Worm (Caenorhabditis elegans) whole organism, L4/young adult: ENCODE measurements around the gene R02D5.6.

Experiments used
- W03F9.2 ChIP-seq: fragments of 150-350 bp; optimal IDR thresholded peaks from 2 replicates; lab custom pipeline; 2014; ENCODE audit warnings: missing biosample characterization, missing genetic modification characterization
- dao-5 ChIP-seq: sonication (generic microtip); optimal IDR thresholded peaks from 2 replicates; lab custom pipeline; 2016; ENCODE audit warnings: missing genotype, missing genetic modification characterization, moderate library complexity, missing compliant biosample characterization
- him-1 ChIP-seq: sonication (generic microtip); optimal IDR thresholded peaks from 2 replicates; lab custom pipeline; 2016; ENCODE audit warnings: missing genotype, missing genetic modification reagents, missing genetic modification characterization, missing compliant biosample characterization

Gene R02D5.6

DNA sequence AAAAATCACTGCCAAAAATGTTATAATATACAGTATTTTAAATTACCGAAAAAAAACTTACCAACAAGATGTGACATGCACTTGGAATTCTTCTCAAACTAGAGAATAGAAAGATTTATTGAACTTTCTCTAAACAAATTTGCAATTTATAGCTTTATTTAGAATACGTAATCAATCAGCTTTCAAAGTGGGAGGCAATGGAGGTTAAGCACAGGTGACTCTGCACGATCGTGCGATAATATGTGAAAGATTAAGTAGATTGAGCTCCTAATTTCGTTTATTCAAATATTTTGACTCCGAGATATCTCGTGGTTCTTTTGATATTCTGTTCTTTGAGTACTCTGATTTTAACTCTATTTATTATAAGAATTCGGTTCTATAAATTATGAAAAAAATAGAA, at the start of gene R02D5.6:
R02D5.6 (minus strand) TSS at position 101 of the 400 bp plus-strand sequence.
- no peak for TF ChIP-seq dao-5 (tag; lab: Kevin White, UChicago)
- no peak for TF ChIP-seq him-1 (tag; lab: Kevin White, UChicago)
- TF ChIP-seq W03F9.2, result no peak

DNA sequence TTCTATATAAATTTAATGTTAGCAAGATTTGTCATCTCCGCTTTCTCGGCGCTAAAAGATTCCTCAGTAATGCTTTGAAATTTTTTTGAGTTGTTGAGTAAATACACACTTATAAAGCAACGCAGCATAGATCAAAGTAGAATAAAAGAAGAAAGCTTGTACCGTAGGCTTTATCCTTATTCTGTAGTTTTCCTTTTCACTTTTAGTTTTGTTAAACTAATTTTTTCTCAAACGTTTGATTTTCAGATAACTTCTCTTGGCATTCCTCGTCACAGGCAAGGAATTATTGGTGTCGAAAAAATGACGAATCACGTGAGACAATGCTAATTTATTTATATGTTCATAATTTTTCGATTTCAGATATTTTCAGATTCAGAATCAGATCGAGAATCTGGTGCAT, 44.7 kb upstream of the R02D5.6 start, which contains the start of gene C53A5.11:
C53A5.11 (plus strand) TSS at position 301 of the 400 bp plus-strand sequence.
- TF ChIP-seq him-1 (tag; lab: Kevin White, UChicago), result no peak
- no peak for TF ChIP-seq dao-5 (tag; lab: Kevin White, UChicago)
- no peak for TF ChIP-seq W03F9.2

DNA sequence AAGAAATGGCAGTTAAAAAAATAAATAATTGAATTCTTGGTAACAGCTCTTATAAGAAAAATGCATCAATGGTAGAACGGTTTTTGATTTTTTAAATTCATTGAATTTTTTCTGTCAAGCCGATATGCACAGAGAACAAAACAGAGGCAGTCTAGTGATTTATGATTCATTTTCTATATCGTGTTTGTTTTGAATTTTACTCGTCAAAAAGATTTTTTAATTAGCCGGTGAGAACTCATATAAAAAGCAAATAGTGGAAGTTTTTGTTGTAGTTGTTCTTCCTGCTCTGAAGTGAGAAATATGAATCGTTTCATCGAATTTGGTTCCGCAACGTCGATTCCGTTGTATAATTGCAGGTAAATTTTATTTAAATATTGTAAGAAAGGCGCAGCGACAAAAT, 41.4 kb upstream of the R02D5.6 start, which contains the start of gene srt-32:
srt-32 (plus strand) TSS at position 301 of the 400 bp plus-strand sequence.
- TF ChIP-seq him-1 (tag; lab: Kevin White, UChicago) (no peak), dao-5 (tag; lab: Kevin White, UChicago) (no peak), W03F9.2 (no peak)

DNA sequence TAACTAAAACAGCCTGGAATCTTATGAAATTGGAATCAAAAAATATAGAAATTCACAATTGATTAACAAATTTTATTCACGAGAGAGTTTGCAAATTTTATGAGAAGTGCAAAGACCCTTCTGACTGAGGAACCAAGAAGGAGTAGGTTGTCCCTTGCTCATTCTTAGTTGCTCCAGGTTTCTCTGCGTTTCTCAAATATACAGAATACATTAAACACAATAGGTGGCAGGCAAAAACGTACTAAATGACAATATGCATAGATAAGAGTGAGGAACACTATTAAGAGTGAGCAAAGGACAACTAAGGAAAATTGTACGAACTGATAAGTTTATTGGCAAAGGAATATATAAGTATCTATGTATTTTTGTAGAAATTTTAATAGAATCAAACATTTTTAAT, 40.8 kb upstream of the R02D5.6 start, which contains the start of gene C53A5.9:
C53A5.9 (minus strand) TSS at position 101 of the 400 bp plus-strand sequence.
- TF ChIP-seq dao-5 (tag; lab: Kevin White, UChicago), result no peak
- TF ChIP-seq W03F9.2, result no peak
- no peak for TF ChIP-seq him-1 (tag; lab: Kevin White, UChicago)

DNA sequence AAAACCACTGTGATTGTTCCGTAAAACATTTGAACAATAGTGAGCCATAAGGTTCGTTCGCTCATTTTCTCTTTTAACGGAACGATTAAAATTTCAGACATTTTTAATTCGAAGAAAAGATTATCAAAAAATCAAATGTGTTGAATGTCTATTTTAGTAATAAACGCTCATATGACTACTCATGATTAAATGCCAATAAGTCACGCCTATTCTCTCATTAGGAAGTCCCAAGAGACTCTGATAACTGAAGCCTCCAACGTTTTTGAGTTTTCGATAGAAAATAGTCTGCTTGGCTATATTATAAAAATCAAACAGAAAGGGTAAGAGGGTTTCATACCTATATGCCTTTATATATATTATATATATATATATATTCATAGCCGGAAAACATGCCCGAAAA, 38.3 kb upstream of the R02D5.6 start, which contains the start of gene srg-47:
srg-47 (minus strand) TSS at position 101 of the 400 bp plus-strand sequence.
- no peak for TF ChIP-seq him-1 (tag; lab: Kevin White, UChicago)
- no peak for TF ChIP-seq W03F9.2
- TF ChIP-seq dao-5 (tag; lab: Kevin White, UChicago), result no peak

DNA sequence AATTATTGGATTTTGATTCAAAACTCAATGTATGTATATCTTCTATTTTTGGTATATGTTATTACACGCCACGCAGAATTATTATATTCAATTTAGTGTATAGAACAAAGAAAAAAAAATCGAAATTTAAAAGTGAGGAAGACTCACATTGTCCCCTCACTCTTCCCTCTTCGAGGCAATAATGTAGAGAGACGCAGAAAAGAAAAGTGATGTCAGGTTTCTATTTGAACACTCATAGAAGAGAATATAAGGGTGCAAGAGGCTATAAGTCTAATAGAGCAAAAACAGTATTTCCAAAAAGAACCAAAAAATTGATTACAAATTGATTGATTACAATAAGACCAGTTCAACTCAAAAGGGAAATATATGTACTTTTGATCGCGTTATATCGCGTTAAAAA, 30.6 kb upstream of the R02D5.6 start:
- TF ChIP-seq dao-5 (tag; lab: Kevin White, UChicago) (no peak), W03F9.2 (no peak)

DNA sequence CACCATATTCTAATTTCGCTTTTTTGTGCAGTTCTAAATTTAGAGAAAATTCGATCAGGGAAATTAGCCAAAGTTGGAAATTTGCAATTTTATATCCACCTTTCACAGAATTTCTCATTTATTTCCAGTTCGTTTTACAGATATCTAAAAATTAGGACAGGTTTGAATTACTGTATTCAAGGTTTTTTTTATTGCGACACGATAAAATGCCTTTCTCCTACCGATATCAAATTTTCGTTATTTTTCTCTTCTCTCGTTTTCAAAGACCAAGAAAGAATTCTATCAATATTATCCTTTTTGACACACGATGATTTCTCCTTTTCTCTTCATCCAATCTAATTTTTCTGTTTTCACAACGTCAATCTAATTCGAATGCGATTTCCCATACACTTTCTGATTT, 28.7 kb upstream of the R02D5.6 start, which contains the start of gene C53A5.13:
C53A5.13 (plus strand) TSS at position 301 of the 400 bp plus-strand sequence.
- TF ChIP-seq dao-5 (tag; lab: Kevin White, UChicago) (no peak), W03F9.2 (no peak), him-1 (tag; lab: Kevin White, UChicago) (no peak)

DNA sequence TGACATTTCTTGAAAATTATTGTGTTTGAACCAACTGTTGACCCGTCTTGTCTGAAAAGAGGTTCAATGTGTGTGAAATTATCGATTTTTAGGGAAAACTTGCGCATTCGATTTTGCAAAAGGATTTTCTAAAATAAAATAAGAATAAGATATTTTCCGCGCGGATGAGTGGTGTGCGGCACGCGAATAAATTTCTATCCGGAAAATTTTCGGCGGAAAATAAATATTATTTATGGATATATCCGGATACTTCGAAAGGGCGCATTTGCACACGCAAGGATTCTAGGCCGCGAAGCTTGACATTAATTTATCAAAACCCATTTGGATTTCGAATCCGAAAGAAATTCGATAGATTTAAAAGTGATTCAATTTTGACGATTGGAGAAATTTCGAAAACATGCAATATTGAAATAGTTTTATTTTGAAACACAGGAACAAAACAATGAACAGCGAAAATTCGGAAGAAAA, 27.9 kb upstream of the R02D5.6 start, which contains the start of gene rike-1:
rike-1 (minus strand) TSS at position 51 of the 468 bp plus-strand sequence.
- no peak for TF ChIP-seq W03F9.2
- no peak for TF ChIP-seq him-1 (tag; lab: Kevin White, UChicago)
- TF ChIP-seq dao-5 (tag; lab: Kevin White, UChicago), result no peak

DNA sequence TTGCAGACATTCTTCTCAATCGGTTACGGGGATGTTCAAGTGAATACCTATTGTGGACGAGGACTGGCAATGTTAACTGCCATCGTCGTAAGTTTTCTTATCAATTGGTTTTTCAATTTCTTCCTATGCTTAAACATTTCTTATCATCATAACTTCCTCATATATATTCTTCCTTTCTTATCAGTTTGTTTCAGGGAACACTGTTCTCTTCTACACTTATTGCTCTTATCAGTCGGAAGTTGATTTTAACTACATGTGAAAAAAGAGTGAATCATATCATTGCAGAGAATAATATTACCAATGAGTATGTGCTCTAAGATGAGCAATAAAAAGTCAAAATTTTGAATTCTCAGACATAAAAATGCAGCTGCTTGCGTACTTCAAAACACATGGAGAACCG, 24.2 kb upstream of the R02D5.6 start:
- TF ChIP-seq him-1 (tag; lab: Kevin White, UChicago) (no peak), dao-5 (tag; lab: Kevin White, UChicago) (no peak), W03F9.2 (no peak)

DNA sequence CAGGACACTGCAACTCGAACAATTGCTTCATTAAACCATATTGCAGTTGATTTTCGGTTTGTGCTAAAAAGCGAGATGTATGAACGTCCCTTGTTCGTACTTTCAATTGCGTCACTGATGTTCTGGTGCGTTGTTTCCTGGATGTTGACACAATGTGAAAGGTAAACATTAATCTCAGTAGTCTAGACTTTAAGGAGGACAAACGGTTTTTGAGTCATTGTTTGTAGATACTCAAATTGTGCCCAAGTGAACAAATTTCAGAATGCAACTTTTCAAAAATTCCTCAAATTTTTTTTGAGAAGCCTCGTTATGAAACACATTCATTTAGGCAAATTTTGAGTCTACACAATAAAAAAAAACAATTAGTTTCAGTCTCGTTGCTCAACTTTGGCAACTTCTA, 23.0 kb upstream of the R02D5.6 start:
- no peak for TF ChIP-seq W03F9.2
- no peak for TF ChIP-seq dao-5 (tag; lab: Kevin White, UChicago)
- no peak for TF ChIP-seq him-1 (tag; lab: Kevin White, UChicago)

DNA sequence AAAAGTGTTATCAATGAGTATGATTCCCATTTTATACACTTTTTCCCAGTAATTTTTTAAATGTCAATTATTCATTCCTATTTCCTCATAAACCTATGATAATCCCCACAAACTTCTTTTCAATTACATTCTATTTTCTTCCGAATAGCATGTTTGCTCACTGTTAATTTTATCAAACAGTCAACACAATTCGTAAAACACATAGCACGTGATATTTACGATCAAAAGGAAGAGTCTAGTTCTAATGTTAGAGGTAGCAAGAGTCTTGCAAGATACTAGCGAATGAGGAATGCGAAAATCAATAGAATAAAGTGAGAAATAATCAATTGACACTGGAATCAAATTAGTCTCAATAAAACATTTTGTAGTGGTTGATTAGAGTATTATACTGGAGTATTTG, 21.4 kb upstream of the R02D5.6 start:
- no peak for TF ChIP-seq dao-5 (tag; lab: Kevin White, UChicago)
- no peak for TF ChIP-seq W03F9.2
- TF ChIP-seq him-1 (tag; lab: Kevin White, UChicago), result no peak

DNA sequence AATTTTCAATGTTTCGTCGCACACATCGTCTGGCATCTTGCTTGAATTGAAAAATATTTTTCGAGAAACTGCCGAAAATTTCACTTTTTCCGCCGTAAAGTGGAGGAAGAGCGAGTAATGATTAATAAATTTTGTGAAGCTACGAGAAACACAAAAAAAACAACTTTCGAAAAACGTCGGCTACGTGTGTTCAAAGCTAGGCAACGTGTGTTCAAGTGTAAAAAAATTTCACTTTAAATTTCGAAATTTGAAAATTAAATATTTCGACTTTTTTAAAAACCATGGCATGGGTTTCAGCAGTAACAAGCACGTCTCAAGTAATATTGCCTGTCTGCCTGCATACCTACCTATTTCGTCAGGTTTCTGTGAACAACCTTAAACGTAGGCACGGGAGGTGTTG, 18.4 kb upstream of the R02D5.6 start, which contains the start of gene tag-191:
tag-191 (minus strand) TSS at position 101 of the 400 bp plus-strand sequence.
- TF ChIP-seq dao-5 (tag; lab: Kevin White, UChicago) (no peak), him-1 (tag; lab: Kevin White, UChicago) (no peak), W03F9.2 (no peak)

DNA sequence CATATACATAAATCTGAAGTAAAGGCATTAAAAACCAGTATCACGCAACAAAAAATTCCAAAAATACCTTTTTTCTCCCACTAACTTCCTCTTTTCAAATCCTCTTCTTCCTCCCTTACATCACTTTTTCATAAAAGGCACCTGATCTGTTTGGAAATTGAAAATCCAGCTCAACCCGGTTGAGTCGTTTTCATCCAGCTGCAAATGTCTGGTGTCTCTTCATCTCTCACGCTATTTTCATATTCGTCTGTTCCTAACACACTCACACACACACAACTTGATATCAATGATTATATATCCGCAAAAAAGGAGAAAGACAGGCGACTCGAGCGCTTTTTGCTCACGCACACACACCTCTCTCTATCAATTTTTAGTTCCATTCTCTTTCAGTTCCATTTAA, 14.5 kb upstream of the R02D5.6 start:
- TF ChIP-seq dao-5 (tag; lab: Kevin White, UChicago) (no peak), him-1 (tag; lab: Kevin White, UChicago) (no peak), W03F9.2 (no peak)

DNA sequence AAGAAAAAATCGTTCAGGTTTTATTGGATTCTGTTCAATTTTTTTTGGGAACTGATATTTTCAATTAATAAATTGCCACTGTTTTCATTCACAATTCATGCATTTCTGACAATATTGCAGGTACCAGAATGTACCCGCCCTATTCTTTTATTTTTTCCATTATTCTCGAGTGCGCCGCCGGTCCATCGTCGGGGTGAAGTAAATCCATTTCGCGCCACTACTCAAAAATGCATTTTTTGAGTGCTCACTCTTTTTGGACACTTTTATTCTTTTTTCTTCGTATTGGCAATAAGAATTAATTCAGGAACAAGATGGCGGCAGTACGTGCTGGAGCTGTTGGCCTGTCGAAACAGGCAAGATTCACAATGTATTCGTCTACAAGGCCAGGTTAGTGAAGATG, 12.9 kb upstream of the R02D5.6 start, which contains the start of gene kcnl-4:
kcnl-4 (plus strand) TSS at position 301 of the 400 bp plus-strand sequence.
- TF ChIP-seq dao-5 (tag; lab: Kevin White, UChicago), result no peak
- TF ChIP-seq him-1 (tag; lab: Kevin White, UChicago), result no peak
- TF ChIP-seq W03F9.2, result no peak

DNA sequence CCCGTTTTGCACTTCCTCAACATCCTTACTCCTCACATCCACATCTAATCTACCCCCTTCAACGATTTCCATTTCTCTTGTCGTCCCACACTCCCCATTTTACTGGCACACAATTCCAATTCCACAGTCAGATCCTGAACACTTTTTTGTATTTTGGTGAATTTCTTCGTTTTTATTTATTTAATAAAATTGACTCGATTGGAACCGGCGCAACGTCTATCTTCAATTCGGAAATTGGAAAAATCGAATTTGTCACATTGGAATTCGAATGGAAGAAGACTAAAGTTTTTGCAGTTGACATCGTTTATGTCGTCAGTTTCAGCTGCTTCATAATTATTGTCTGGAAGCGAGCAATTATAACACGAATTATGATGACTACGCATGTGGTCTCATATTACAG, 9.3 kb upstream of the R02D5.6 start:
- TF ChIP-seq him-1 (tag; lab: Kevin White, UChicago) (no peak), dao-5 (tag; lab: Kevin White, UChicago) (no peak), W03F9.2 (no peak)
